Worm (Caenorhabditis elegans) whole organism, L2 larva: ENCODE results near the gene R04B3.2.

Source experiments
- C34F6.9 ChIP-seq: fragments of 150-350 bp; optimal IDR thresholded peaks from 2 replicates; lab custom pipeline; 2014; ENCODE audit warnings: missing biosample characterization, missing genetic modification characterization
- R02D3.7 ChIP-seq: fragments of 150-350 bp; optimal IDR thresholded peaks from 2 replicates; lab custom pipeline; 2014; ENCODE audit warnings: missing biosample characterization, missing genetic modification characterization
- Y55F3AM.14 ChIP-seq: fragments of 200-800 bp; sonication (Bioruptor generic); optimal IDR thresholded peaks from 2 replicates; lab custom pipeline; 2018; ENCODE audit warnings: mild to moderate bottlenecking, missing genetic modification characterization, missing compliant biosample characterization
- ZK546.5 ChIP-seq: sonication (generic microtip); optimal IDR thresholded peaks from 2 replicates; lab custom pipeline; 2017; ENCODE audit warnings: missing biosample characterization, missing genetic modification characterization
- alr-1 ChIP-seq: fragments of 150-350 bp; optimal IDR thresholded peaks from 2 replicates; lab custom pipeline; 2014; ENCODE audit warnings: missing biosample characterization, missing genetic modification characterization
- aly-2 ChIP-seq: fragments of 150-350 bp; optimal IDR thresholded peaks from 2 replicates; lab custom pipeline; 2014; ENCODE audit warnings: missing biosample characterization, missing genetic modification characterization
- ama-1 ChIP-seq: fragments of 150-350 bp; optimal IDR thresholded peaks from 2 replicates; lab custom pipeline; 2018; ENCODE audit warnings: inconsistent platforms
- ceh-16 ChIP-seq: fragments of 150-350 bp; optimal IDR thresholded peaks from 2 replicates; lab custom pipeline; 2014; ENCODE audit warnings: missing biosample characterization, missing genetic modification characterization
- ceh-82 ChIP-seq: fragments of 150-350 bp; optimal IDR thresholded peaks from 2 replicates; lab custom pipeline; 2014; ENCODE audit warnings: missing biosample characterization, missing genetic modification characterization
- crh-2 ChIP-seq: sonication (generic microtip); optimal IDR thresholded peaks from 2 replicates; lab custom pipeline; 2017; ENCODE audit warnings: missing biosample characterization, missing genetic modification characterization
- dmd-4 ChIP-seq: sonication (generic microtip); optimal IDR thresholded peaks from 2 replicates; lab custom pipeline; 2017; ENCODE audit warnings: missing biosample characterization, missing genetic modification characterization
- egl-27 ChIP-seq: sonication (generic microtip); optimal IDR thresholded peaks from 3 replicates; lab custom pipeline; 2017; ENCODE audit warnings: missing biosample characterization, missing genetic modification reagents, missing genetic modification characterization
- elt-1 ChIP-seq: fragments of 150-350 bp; optimal IDR thresholded peaks from 2 replicates; lab custom pipeline; 2014; ENCODE audit warnings: missing biosample characterization, missing genetic modification characterization
- elt-3 ChIP-seq: sonication (generic microtip); optimal IDR thresholded peaks from 2 replicates; lab custom pipeline; 2017; ENCODE audit warnings: missing biosample characterization, missing genetic modification characterization
- fos-1 ChIP-seq: fragments of 150-350 bp; optimal IDR thresholded peaks from 2 replicates; lab custom pipeline; 2014; ENCODE audit warnings: missing biosample characterization, missing genetic modification characterization
- gmeb-1 ChIP-seq: fragments of 150-350 bp; optimal IDR thresholded peaks from 2 replicates; lab custom pipeline; 2014; ENCODE audit warnings: missing biosample characterization, missing genetic modification characterization
- lin-11 ChIP-seq: fragments of 150-350 bp; sonication (generic microtip); optimal IDR thresholded peaks from 2 replicates; lab custom pipeline; 2014; ENCODE audit warnings: missing biosample characterization, missing genetic modification characterization, inconsistent platforms, mixed read lengths
- lin-13 ChIP-seq: fragments of 150-350 bp; optimal IDR thresholded peaks from 2 replicates; lab custom pipeline; 2014; ENCODE audit warnings: missing biosample characterization, missing genetic modification reagents, missing genetic modification characterization
- lin-39 ChIP-seq: fragments of 150-350 bp; optimal IDR thresholded peaks from 2 replicates; lab custom pipeline; 2014; ENCODE audit warnings: missing biosample characterization, missing genetic modification reagents, missing genetic modification characterization
- mab-5 ChIP-seq: fragments of 150-350 bp; optimal IDR thresholded peaks from 2 replicates; lab custom pipeline; 2014; ENCODE audit warnings: missing biosample characterization, missing genetic modification characterization
- mbf-1 ChIP-seq: sonication (generic microtip); optimal IDR thresholded peaks from 2 replicates; lab custom pipeline; 2017; ENCODE audit warnings: missing biosample characterization, missing genetic modification characterization
- mdl-1 ChIP-seq, 2 experiments: fragments of 150-350 bp in 1 of 2; sonication (generic microtip) in 1 of 2; optimal IDR thresholded peaks; 2 replicates each; lab custom pipeline; 2017; ENCODE audit warnings: missing biosample characterization in 2 of 2, missing genetic modification characterization in 2 of 2
- nhr-10 ChIP-seq: sonication (generic microtip); optimal IDR thresholded peaks from 2 replicates; lab custom pipeline; 2017; ENCODE audit warnings: missing biosample characterization, missing genetic modification characterization
- nhr-11 ChIP-seq: fragments of 150-350 bp; optimal IDR thresholded peaks from 2 replicates; lab custom pipeline; 2014; ENCODE audit warnings: missing biosample characterization, missing genetic modification characterization
- nhr-12 ChIP-seq: fragments of 150-350 bp; optimal IDR thresholded peaks from 2 replicates; lab custom pipeline; 2014; ENCODE audit warnings: missing biosample characterization, missing genetic modification characterization
- nhr-129 ChIP-seq: fragments of 150-350 bp; optimal IDR thresholded peaks from 2 replicates; lab custom pipeline; 2014; ENCODE audit warnings: missing biosample characterization, missing genetic modification characterization
- nhr-21 ChIP-seq: fragments of 150-350 bp; optimal IDR thresholded peaks from 2 replicates; lab custom pipeline; 2014; ENCODE audit warnings: missing biosample characterization, missing genetic modification characterization
- nhr-237 ChIP-seq: fragments of 150-350 bp; optimal IDR thresholded peaks from 2 replicates; lab custom pipeline; 2014; ENCODE audit warnings: missing biosample characterization, missing genetic modification characterization
- nhr-77 ChIP-seq: fragments of 150-350 bp; optimal IDR thresholded peaks from 2 replicates; lab custom pipeline; 2014; ENCODE audit warnings: missing biosample characterization, missing genetic modification characterization
- peb-1 ChIP-seq: fragments of 150-350 bp; optimal IDR thresholded peaks from 2 replicates; lab custom pipeline; 2014; ENCODE audit warnings: missing biosample characterization, missing genetic modification characterization
- skn-1 ChIP-seq: sonication (generic microtip); optimal IDR thresholded peaks from 2 replicates; lab custom pipeline; 2017; ENCODE audit warnings: missing biosample characterization, missing genetic modification characterization
- sma-9 ChIP-seq, 2 experiments: fragments of 150-350 bp in 1 of 2; sonication (generic microtip) in 1 of 2; optimal IDR thresholded peaks; 2 replicates each; lab custom pipeline; 2014 to 2016; ENCODE audit warnings: missing genetic modification characterization in 2 of 2, mild to moderate bottlenecking in 1 of 2, missing biosample characterization in 1 of 2, missing compliant biosample characterization in 1 of 2, missing genetic modification reagents in 1 of 2, moderate library complexity in 1 of 2
- snpc-4 ChIP-seq: fragments of 150-350 bp; optimal IDR thresholded peaks from 2 replicates; lab custom pipeline; 2014; ENCODE audit warnings: missing biosample characterization, missing genetic modification characterization
- unc-39 ChIP-seq: fragments of 150-350 bp; optimal IDR thresholded peaks from 2 replicates; lab custom pipeline; 2014; ENCODE audit warnings: missing biosample characterization, missing genetic modification characterization
- unc-55 ChIP-seq: fragments of 150-350 bp; sonication (generic microtip); optimal IDR thresholded peaks from 3 replicates; lab custom pipeline; 2014; ENCODE audit warnings: missing biosample characterization, missing genetic modification reagents, missing genetic modification characterization
- unc-62 ChIP-seq: fragments of 150-350 bp; optimal IDR thresholded peaks from 2 replicates; lab custom pipeline; 2014; ENCODE audit warnings: missing biosample characterization, missing genetic modification reagents, missing genetic modification characterization
- zag-1 ChIP-seq: fragments of 150-350 bp; optimal IDR thresholded peaks from 2 replicates; lab custom pipeline; 2014; ENCODE audit warnings: missing biosample characterization, missing genetic modification characterization
- ztf-1 ChIP-seq: fragments of 200-800 bp; sonication (Bioruptor generic); conservative IDR thresholded peaks from 2 replicates; pipeline ENCODE4 v1.3.6; 2022; ENCODE audit warnings: missing genetic modification characterization, missing compliant biosample characterization
- ztf-11 ChIP-seq: sonication (generic microtip); optimal IDR thresholded peaks from 2 replicates; lab custom pipeline; 2017; ENCODE audit warnings: missing biosample characterization, missing genetic modification characterization
- ztf-4 ChIP-seq: fragments of 150-350 bp; optimal IDR thresholded peaks from 2 replicates; lab custom pipeline; 2014; ENCODE audit warnings: missing biosample characterization, missing genetic modification characterization

Gene R04B3.2

ce11 chrX:2450994-2451393 is 22.5 kb downstream of the R04B3.2 start:
- no peak for TF ChIP-seq fos-1
- TF ChIP-seq skn-1 (tag; lab: Kevin White, UChicago): no peak
- TF ChIP-seq nhr-77 (tag; lab: Kevin White, UChicago): no peak
- no peak for TF ChIP-seq ZK546.5 (tag; lab: Kevin White, UChicago)
- TF ChIP-seq alr-1 (tag; lab: Kevin White, UChicago): no peak
- TF ChIP-seq elt-3: no peak
- TF ChIP-seq ama-1 (lab: Kevin White, UChicago): no peak
- no peak for TF ChIP-seq unc-62 (GFP tag; lab: Kevin White, UChicago)

DNA sequence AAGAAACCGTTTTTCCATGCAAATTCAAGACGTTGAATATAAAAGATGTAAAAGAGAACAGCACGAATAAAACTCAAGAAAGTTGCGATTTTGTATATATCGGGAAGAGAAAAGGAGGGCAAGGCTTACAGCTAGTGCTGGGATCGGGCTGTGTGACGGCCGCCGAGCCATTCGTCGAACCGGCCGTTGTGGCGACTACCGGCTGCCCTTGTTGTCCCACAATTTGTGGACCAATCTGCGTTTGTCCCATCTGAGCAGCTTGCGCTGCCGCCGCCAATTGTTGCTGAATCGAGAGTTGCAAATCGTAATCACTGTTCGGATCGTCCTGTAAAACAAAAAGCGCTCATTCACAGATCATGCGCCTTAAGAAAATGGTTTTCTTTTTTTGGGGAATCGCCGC is 26.3 kb downstream of the R04B3.2 start:
- 0 out of 2 replicates have a peak, but pooled peaks have one; percentile 72 for TF ChIP-seq ztf-1
- no peak for TF ChIP-seq nhr-129
- no peak for TF ChIP-seq lin-13 (GFP tag; lab: Kevin White, UChicago)
- TF ChIP-seq, all 48 proteins: peak for 1

DNA sequence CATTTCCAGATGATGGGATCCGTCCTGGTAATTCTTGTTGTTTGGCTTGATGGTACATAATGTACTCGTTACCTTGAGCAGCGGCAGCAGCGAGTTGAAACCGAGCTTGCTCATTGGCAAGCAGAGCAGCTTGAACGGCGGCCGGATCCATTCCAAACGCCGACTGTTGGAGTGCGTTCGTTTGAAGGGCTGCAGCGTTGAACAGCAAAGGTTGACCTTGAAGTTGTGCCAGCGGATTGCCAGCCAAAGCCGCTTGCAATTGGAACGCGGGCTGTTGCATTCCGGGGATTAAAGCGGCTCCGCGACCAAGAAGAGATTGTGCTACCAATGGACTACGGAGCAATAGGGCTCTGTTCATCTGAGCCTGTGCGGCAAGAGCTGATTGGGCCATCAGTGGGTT is 27.3 kb downstream of the R04B3.2 start:
- TF ChIP-seq peb-1 (tag; lab: Kevin White, UChicago) (no peak), skn-1 (tag; lab: Kevin White, UChicago) (no peak), zag-1 (tag; lab: Kevin White, UChicago) (no peak), mab-5 (no peak), ztf-11 (tag; lab: Kevin White, UChicago) (no peak), dmd-4 (tag; lab: Kevin White, UChicago) (no peak), mdl-1 (tag; optimal IDR thresholded peaks at IDR 0.05; lab: Kevin White, UChicago) (no peak), mbf-1 (tag; lab: Kevin White, UChicago) (no peak), ZK546.5 (tag; lab: Kevin White, UChicago) (no peak), snpc-4 (tag; lab: Kevin White, UChicago) (no peak), nhr-129 (no peak), R02D3.7 (tag; lab: Kevin White, UChicago) (no peak), lin-11 (tag; lab: Kevin White, UChicago) (no peak), lin-39 (no peak), unc-39 (tag; lab: Kevin White, UChicago) (no peak)

DNA sequence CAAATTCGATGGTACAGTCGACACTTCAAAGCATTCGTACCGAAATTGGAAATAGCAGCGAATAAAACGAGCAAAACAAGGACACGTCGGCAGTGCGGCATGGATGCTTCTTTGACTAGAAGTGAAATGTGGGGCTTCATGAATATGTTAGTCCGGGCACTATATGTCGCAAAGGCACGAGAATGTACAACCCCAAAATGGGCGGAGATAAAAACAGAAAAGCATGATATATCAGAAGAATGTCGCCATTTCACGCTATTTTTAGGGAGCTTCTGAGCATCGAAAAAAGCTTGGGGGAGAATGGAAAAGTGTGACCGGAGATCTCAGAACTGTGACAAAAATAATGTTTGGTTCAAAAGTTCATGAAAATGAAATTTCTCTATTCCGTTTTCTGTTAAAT is 30.2 kb downstream of the R04B3.2 start, which contains the start of gene T07D1.3:
TSS of gene T07D1.3 (minus strand) at position 101 of the 400 bp plus-strand sequence.
- TF ChIP-seq nhr-12 (tag; lab: Kevin White, UChicago): no peak
- TF ChIP-seq nhr-10 (tag; lab: Kevin White, UChicago): no peak
- TF ChIP-seq nhr-129: no peak
- TF ChIP-seq fos-1: no peak
- TF ChIP-seq aly-2 (tag; lab: Kevin White, UChicago): no peak
- TF ChIP-seq gmeb-1 (tag; lab: Kevin White, UChicago): no peak
- TF ChIP-seq sma-9 (GFP tag; optimal IDR thresholded peaks at IDR 0.05; lab: Kevin White, UChicago): no peak
- TF ChIP-seq sma-9 (tag; optimal IDR thresholded peaks at IDR 0.05; lab: Kevin White, UChicago): no peak
- TF ChIP-seq alr-1 (tag; lab: Kevin White, UChicago): no peak
- no peak for TF ChIP-seq ceh-82
- TF ChIP-seq mdl-1 (tag; optimal IDR thresholded peaks at IDR 0.05; lab: Kevin White, UChicago): no peak
- TF ChIP-seq crh-2 (tag; lab: Kevin White, UChicago): no peak
- no peak for TF ChIP-seq Y55F3AM.14 (GFP tag; lab: Kevin White, UChicago)
- no peak for TF ChIP-seq ZK546.5 (tag; lab: Kevin White, UChicago)
- no peak for TF ChIP-seq skn-1 (tag; lab: Kevin White, UChicago)

ce11 chrX:2441163-2441562 is 32.4 kb downstream of the R04B3.2 start:
- TF ChIP-seq Y55F3AM.14 (GFP tag; lab: Kevin White, UChicago) (no peak), ztf-4 (no peak), unc-55 (peak; percentile 51)

- TF ChIP-seq skn-1 (tag; lab: Kevin White, UChicago): no peak
- TF ChIP-seq lin-39: no peak
- no peak for TF ChIP-seq nhr-77 (tag; lab: Kevin White, UChicago)
- no peak for TF ChIP-seq elt-1 (tag; lab: Kevin White, UChicago)
- no peak for TF ChIP-seq ceh-16
- peak; percentile 81 for TF ChIP-seq fos-1
- no peak for TF ChIP-seq ceh-82
- no peak for TF ChIP-seq sma-9 (GFP tag; optimal IDR thresholded peaks at IDR 0.05; lab: Kevin White, UChicago)
- no peak for TF ChIP-seq sma-9 (tag; optimal IDR thresholded peaks at IDR 0.05; lab: Kevin White, UChicago)
- no peak for TF ChIP-seq C34F6.9
- no peak for TF ChIP-seq crh-2 (tag; lab: Kevin White, UChicago)
- TF ChIP-seq unc-55: no peak
- TF ChIP-seq egl-27 (tag; lab: Kevin White, UChicago): no peak
- TF ChIP-seq nhr-11 (tag; lab: Kevin White, UChicago): no peak
- TF ChIP-seq gmeb-1 (tag; lab: Kevin White, UChicago): peak; percentile 16
- no peak for TF ChIP-seq peb-1 (tag; lab: Kevin White, UChicago)
- no peak for TF ChIP-seq R02D3.7 (tag; lab: Kevin White, UChicago)
- no peak for TF ChIP-seq nhr-237 (tag; lab: Kevin White, UChicago)
- TF ChIP-seq nhr-21: no peak
These were observed 33.8 kb downstream of the R04B3.2 start for ce11 chrX:2439728-2440127.
